Worm (Caenorhabditis elegans): ENCODE results near the gene F22D3.4.

ce11 chrII:6973501-6973900 lies 46.1 kb upstream of the F22D3.4 start, which contains the start of gene sod-1:
- TF ChIP-seq flt-1 (GFP tag; IDR thresholded peaks at IDR 0.05) (no peak), ztf-29 (GFP tag; IDR thresholded peaks at IDR 0.05) (no peak), klf-2 (GFP tag; conservative IDR thresholded peaks at IDR 0.05) (no peak), cog-1 (tag; optimal IDR thresholded peaks at IDR 0.05) (no peak), ref-1 (GFP tag; conservative IDR thresholded peaks at IDR 0.05) (no peak), tab-1 (GFP tag; IDR thresholded peaks at IDR 0.05) (no peak), ztf-23 (GFP tag; IDR thresholded peaks at IDR 0.05) (no peak)
